Fruit fly (Drosophila melanogaster): ENCODE data around the gene CG15160.

DNA sequence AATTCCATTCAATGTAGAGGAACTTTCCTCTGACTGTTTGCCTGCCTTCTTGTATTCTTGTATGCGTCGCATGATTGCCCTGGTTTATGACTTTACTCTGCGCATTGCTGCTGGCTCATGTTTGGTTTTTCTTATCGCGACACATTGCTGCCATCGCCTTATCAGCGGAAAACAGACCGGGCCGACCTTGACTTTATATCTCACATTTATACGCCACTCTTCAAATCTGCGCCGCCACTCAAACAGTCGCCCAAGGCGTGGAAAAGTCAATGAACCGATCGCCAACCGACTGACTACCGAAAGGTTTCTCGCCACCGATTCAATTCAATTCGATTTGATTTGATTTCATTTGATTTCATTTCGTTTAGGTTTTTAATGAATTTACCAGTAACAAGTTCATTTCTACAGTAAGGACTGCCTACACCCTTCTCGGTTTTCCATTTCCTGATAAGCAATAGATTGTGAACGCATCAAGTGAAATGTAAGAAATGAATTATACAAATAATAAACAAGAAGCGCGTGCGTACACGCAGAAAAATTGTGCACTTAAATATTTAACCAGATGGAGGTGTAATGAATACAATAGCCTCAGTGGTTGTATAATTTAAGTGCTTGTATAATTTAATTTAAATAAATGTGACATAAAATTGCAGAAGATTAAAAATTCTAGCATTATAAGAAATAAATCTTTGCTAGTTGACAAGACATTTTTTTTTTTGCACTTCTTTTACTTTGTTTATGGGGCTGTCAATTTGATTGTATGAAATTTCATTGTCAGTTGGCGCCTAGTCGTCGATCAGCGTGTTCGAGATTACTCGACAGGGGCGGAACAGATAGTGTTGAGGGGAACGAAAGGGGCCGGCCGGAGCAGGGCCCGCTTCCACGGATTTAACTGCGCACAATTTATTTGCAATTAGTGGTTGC is 24.2 kb upstream of the CG15160 start:
- no peak for TF ChIP-seq CG14711 (tag; optimal IDR thresholded peaks at IDR 0.05)
- TF ChIP-seq tj (GFP tag; optimal IDR thresholded peaks at IDR 0.05): peak; percentile 5
- peak; percentile 6 for TF ChIP-seq Hr96 (GFP tag; optimal IDR thresholded peaks at IDR 0.05)
- TF ChIP-seq cnc (optimal IDR thresholded peaks at IDR 0.05): no peak
- TF ChIP-seq CG1620 (GFP tag; optimal IDR thresholded peaks at IDR 0.05): no peak
- TF ChIP-seq CG12768 (GFP tag; optimal IDR thresholded peaks at IDR 0.05): no peak

All from whole organism, adult.